Worm (Caenorhabditis elegans): ENCODE data around the gene tbcc-1.

The tbcc-1 gene

ce11 chrIII:2780793-2781192, 7.4 kb upstream of the tbcc-1 start, which contains the start of gene Y71H2AM.6 (continued):
- no peak for TF ChIP-seq sptf-1 (tag; optimal IDR thresholded peaks at IDR 0.05)
- peak; percentile 69 for TF ChIP-seq nhr-47 (tag; optimal IDR thresholded peaks at IDR 0.05)
- no peak for TF ChIP-seq nhr-76 (tag; optimal IDR thresholded peaks at IDR 0.05)
- peak; percentile 90 for TF ChIP-seq mep-1 (tag; optimal IDR thresholded peaks at IDR 0.05)
- no peak for TF ChIP-seq rnt-1 (tag; optimal IDR thresholded peaks at IDR 0.05)
- peak; percentile 45 for TF ChIP-seq isw-1 (GFP tag; IDR thresholded peaks at IDR 0.05)
- TF ChIP-seq fos-1 (tag; optimal IDR thresholded peaks at IDR 0.05), result peak; percentile 23
- no peak for TF ChIP-seq ets-5 (GFP tag; IDR thresholded peaks at IDR 0.05)
- no peak for TF ChIP-seq ceh-88 (GFP tag; IDR thresholded peaks at IDR 0.05)
- TF ChIP-seq sox-4 (tag; optimal IDR thresholded peaks at IDR 0.05), result no peak
- peak; percentile 20 for TF ChIP-seq aly-2 (tag; optimal IDR thresholded peaks at IDR 0.05)
- TF ChIP-seq zip-4 (GFP tag; optimal IDR thresholded peaks at IDR 0.05), result no peak
- no peak for TF ChIP-seq mab-9 (GFP tag; IDR thresholded peaks at IDR 0.05)
- TF ChIP-seq lin-35 (GFP tag; optimal IDR thresholded peaks at IDR 0.05), result peak; percentile 62 to 73
- TF ChIP-seq fkh-4 (tag; optimal IDR thresholded peaks at IDR 0.05; ENCODE audit: borderline replicate concordance), result no peak
- TF ChIP-seq sup-37 (GFP tag; optimal IDR thresholded peaks at IDR 0.05), result no peak
- peak; percentile 39 for TF ChIP-seq lin-39 (tag; optimal IDR thresholded peaks at IDR 0.05)
- no peak for TF ChIP-seq ama-1 (optimal IDR thresholded peaks at IDR 0.05)
- TF ChIP-seq fkh-8 (tag; optimal IDR thresholded peaks at IDR 0.05), result peak; percentile 39
- TF ChIP-seq fkh-10 (GFP tag; optimal IDR thresholded peaks at IDR 0.05), result no peak
- TF ChIP-seq ces-1 (GFP tag; optimal IDR thresholded peaks at IDR 0.05), result no peak
- TF ChIP-seq Y116A8C.19 (tag; optimal IDR thresholded peaks at IDR 0.05; ENCODE audit: borderline replicate concordance), result no peak
- TF ChIP-seq pqm-1 (tag; optimal IDR thresholded peaks at IDR 0.05), result no peak
- TF ChIP-seq C16A3.4 (tag; optimal IDR thresholded peaks at IDR 0.05), result peak; percentile 44
- TF ChIP-seq unc-98 (GFP tag; IDR thresholded peaks at IDR 0.05), result no peak
- TF ChIP-seq alr-1 (tag; optimal IDR thresholded peaks at IDR 0.05; ENCODE audit: borderline replicate concordance), result no peak
- TF ChIP-seq ceh-63 (GFP tag; optimal IDR thresholded peaks at IDR 0.05), result no peak
- TF ChIP-seq pag-3 (tag; optimal IDR thresholded peaks at IDR 0.05; ENCODE audit: borderline replicate concordance, insufficient read depth), result no peak
- peak; percentile 59 for TF ChIP-seq nhr-71 (tag; optimal IDR thresholded peaks at IDR 0.05)
- peak; percentile 68 for TF ChIP-seq snu-23 (GFP tag; optimal IDR thresholded peaks at IDR 0.05)
- TF ChIP-seq lsy-2 (tag; optimal IDR thresholded peaks at IDR 0.05), result peak; percentile 99
- TF ChIP-seq swsn-7 (tag; optimal IDR thresholded peaks at IDR 0.05), result peak; percentile 57
- TF ChIP-seq dpl-1 (GFP tag; optimal IDR thresholded peaks at IDR 0.05), result peak; percentile 59 to 81 (median 67)
- peak in 2 of 3 experiments; percentile 43 to 45 for TF ChIP-seq ceh-82 (tag; optimal IDR thresholded peaks at IDR 0.05)
- no peak for TF ChIP-seq nhr-85 (tag)
- no peak for TF ChIP-seq ceh-90 (tag; optimal IDR thresholded peaks at IDR 0.05)
- peak; percentile 38 for TF ChIP-seq nhr-90 (tag; optimal IDR thresholded peaks at IDR 0.05; ENCODE audit: poor library complexity)
- TF ChIP-seq mdl-1 (tag; optimal IDR thresholded peaks at IDR 0.05), result no peak

ce11 chrIII:2781833-2782232, 6.4 kb upstream of the tbcc-1 start:
- TF ChIP-seq alr-1 (tag; optimal IDR thresholded peaks at IDR 0.05; ENCODE audit: borderline replicate concordance) (no peak), mef-2 (tag; optimal IDR thresholded peaks at IDR 0.05) (no peak), nhr-77 (tag; optimal IDR thresholded peaks at IDR 0.05) (no peak), efl-1 (optimal IDR thresholded peaks at IDR 0.05) (no peak), efl-1 (GFP tag; optimal IDR thresholded peaks at IDR 0.05 in 1 of 2) (no peak), sox-4 (tag; optimal IDR thresholded peaks at IDR 0.05) (no peak), lin-39 (tag; optimal IDR thresholded peaks at IDR 0.05) (no peak), egl-13 (tag; optimal IDR thresholded peaks at IDR 0.05) (no peak), elt-3 (tag; optimal IDR thresholded peaks at IDR 0.05) (no peak), nhr-71 (tag; optimal IDR thresholded peaks at IDR 0.05) (no peak), Y116A8C.19 (tag; optimal IDR thresholded peaks at IDR 0.05; ENCODE audit: borderline replicate concordance) (no peak), rnt-1 (tag; optimal IDR thresholded peaks at IDR 0.05) (no peak), pax-3 (tag; optimal IDR thresholded peaks at IDR 0.05) (no peak), F16B12.6 (tag; optimal IDR thresholded peaks at IDR 0.05) (no peak), dsc-1 (tag; optimal IDR thresholded peaks at IDR 0.05) (no peak), ceh-63 (GFP tag; optimal IDR thresholded peaks at IDR 0.05) (no peak), vab-15 (tag; optimal IDR thresholded peaks at IDR 0.05) (no peak)

Measured in whole organism, L1 larva.